Fruit fly (Drosophila melanogaster) whole organism, adult: ENCODE measurements around the gene CG5376.

Experiments used
- CG12768 ChIP-seq: fragments of 200-800 bp; sonication (Bioruptor generic); optimal IDR thresholded peaks from 2 replicates; lab custom pipeline; 2017; ENCODE audit warnings: missing biosample characterization, missing genetic modification characterization, mild to moderate bottlenecking, moderate library complexity, missing genetic modification reagents
- CG1620 ChIP-seq: fragments of 200-800 bp; sonication (Bioruptor generic); optimal IDR thresholded peaks from 2 replicates; lab custom pipeline; 2016; ENCODE audit warnings: missing biosample characterization, missing genetic modification characterization
- CG5204 ChIP-seq: fragments of 200-800 bp; sonication (Bioruptor generic); optimal IDR thresholded peaks from 2 replicates; lab custom pipeline; 2016; ENCODE audit warnings: missing biosample characterization, missing genetic modification characterization
- Clk ChIP-seq: fragments of 200-800 bp; sonication (Bioruptor generic); optimal IDR thresholded peaks from 2 replicates; lab custom pipeline; 2017; ENCODE audit warnings: missing biosample characterization, missing genetic modification characterization
- Crg-1 ChIP-seq: fragments of 200-800 bp; sonication (Bioruptor generic); optimal IDR thresholded peaks from 2 replicates; lab custom pipeline; 2016; ENCODE audit warnings: missing biosample characterization, missing genetic modification characterization
- Mnt ChIP-seq: fragments of 200-800 bp; sonication (Bioruptor generic); optimal IDR thresholded peaks from 2 replicates; lab custom pipeline; 2016; ENCODE audit warnings: missing biosample characterization, mild to moderate bottlenecking, missing genetic modification characterization
- bab1 ChIP-seq: fragments of 200-800 bp; sonication (Bioruptor generic); optimal IDR thresholded peaks from 3 replicates; lab custom pipeline; 2019; ENCODE audit warnings: missing biosample characterization, mild to moderate bottlenecking, missing genetic modification characterization, moderate library complexity

dm6 chr3R:22520481-22520880 is 31.7 kb upstream of the CG5376 start:
- TF ChIP-seq CG1620 = no peak
- TF ChIP-seq bab1 (GFP tag; lab: Kevin White, UChicago) = no peak
- no peak for TF ChIP-seq Mnt
- no peak for TF ChIP-seq Crg-1
- no peak for TF ChIP-seq Clk
- no peak for TF ChIP-seq CG5204
- TF ChIP-seq CG12768 (GFP tag; lab: Kevin White, UChicago) = no peak
